Worm (Caenorhabditis elegans) whole organism, L3 larva: ENCODE results near the gene C55A6.6.

Source experiments
- ama-1 ChIP-seq: fragments of 150-350 bp; optimal IDR thresholded peaks from 2 replicates; lab custom pipeline; 2018
- egl-27 ChIP-seq: sonication (generic microtip); optimal IDR thresholded peaks from 4 replicates; lab custom pipeline; 2017; ENCODE audit warnings: missing biosample characterization, missing genetic modification reagents, missing genetic modification characterization
- fkh-10 ChIP-seq: sonication (generic microtip); optimal IDR thresholded peaks from 2 replicates; lab custom pipeline; 2017; ENCODE audit warnings: missing biosample characterization, missing genetic modification reagents, missing genetic modification characterization
- jun-1 ChIP-seq: fragments of 150-350 bp; optimal IDR thresholded peaks from 2 replicates; lab custom pipeline; 2014; ENCODE audit warnings: missing biosample characterization, missing genetic modification reagents, missing genetic modification characterization
- nfya-1 ChIP-seq: sonication (generic microtip); optimal IDR thresholded peaks from 2 replicates; lab custom pipeline; 2017; ENCODE audit warnings: missing genetic modification characterization, mild to moderate bottlenecking, missing compliant biosample characterization, antibody characterized with exemption, moderate library complexity; ENCODE audit not compliant: insufficient read depth
- nhr-12 ChIP-seq: fragments of 150-350 bp; optimal IDR thresholded peaks from 2 replicates; lab custom pipeline; 2014; ENCODE audit warnings: missing biosample characterization, missing genetic modification characterization
- nhr-76 ChIP-seq: fragments of 150-350 bp; sonication (generic microtip); optimal IDR thresholded peaks from 5 replicates; lab custom pipeline; 2014; ENCODE audit warnings: missing biosample characterization, missing genetic modification characterization
- snpc-4 ChIP-seq: fragments of 150-350 bp; optimal IDR thresholded peaks from 2 replicates; lab custom pipeline; 2014; ENCODE audit warnings: missing biosample characterization, missing genetic modification characterization
- unc-39 ChIP-seq: sonication (generic microtip); optimal IDR thresholded peaks from 4 replicates; lab custom pipeline; 2017; ENCODE audit warnings: missing biosample characterization, missing genetic modification characterization
- ztf-11 ChIP-seq: fragments of 150-350 bp; optimal IDR thresholded peaks from 2 replicates; lab custom pipeline; 2014; ENCODE audit warnings: missing biosample characterization, missing genetic modification characterization

ce11 chrV:11562643-11563042 is 48.1 kb upstream of the C55A6.6 start, which contains the start of gene srx-86:
- no peak for TF ChIP-seq nhr-12 (tag; lab: Kevin White, UChicago)
- no peak for TF ChIP-seq jun-1 (tag; lab: Kevin White, UChicago)
- no peak for TF ChIP-seq egl-27
- TF ChIP-seq snpc-4 = no peak
- TF ChIP-seq unc-39 (tag; lab: Kevin White, UChicago) = no peak
- no peak for TF ChIP-seq nfya-1 (tag; lab: Kevin White, UChicago)
- no peak for TF ChIP-seq fkh-10 (GFP tag; lab: Kevin White, UChicago)
- no peak for TF ChIP-seq ztf-11
- TF ChIP-seq ama-1 (lab: Kevin White, UChicago) = no peak
- TF ChIP-seq nhr-76 (tag; lab: Kevin White, UChicago) = no peak
